Worm (Caenorhabditis elegans): ENCODE measurements around the gene npr-41.
A peak's percentile ranks its signal among the peaks of the same experiment; 100 is the strongest.

The npr-41 gene

ce11 chrII:11485200-11485599 is 25.3 kb upstream of the npr-41 start, which contains the start of gene twk-5:
twk-5 (minus strand) TSS chrII:11485300.
- TF ChIP-seq Y22D7AL.16 (tag; optimal IDR thresholded peaks at IDR 0.05) (no peak), nhr-232 (tag; optimal IDR thresholded peaks at IDR 0.05) (no peak), rnt-1 (tag; optimal IDR thresholded peaks at IDR 0.05) (no peak), npax-4 (tag; optimal IDR thresholded peaks at IDR 0.05) (no peak), ama-1 (optimal IDR thresholded peaks at IDR 0.05) (no peak), ceh-18 (tag; optimal IDR thresholded peaks at IDR 0.05) (no peak), elt-4 (tag; optimal IDR thresholded peaks at IDR 0.05) (no peak)

ce11 chrII:11486698-11487234 is 23.7 kb upstream of the npr-41 start, which contains the start of gene ttr-18:
ttr-18 (minus strand) TSS chrII:11486748.
- TF ChIP-seq che-1 (tag; optimal IDR thresholded peaks at IDR 0.05) (no peak), unc-3 (GFP tag; conservative IDR thresholded peaks at IDR 0.05) (no peak), unc-3 (tag; optimal IDR thresholded peaks at IDR 0.05) (no peak), odd-2 (tag; optimal IDR thresholded peaks at IDR 0.05) (no peak), pha-2 (tag; optimal IDR thresholded peaks at IDR 0.05) (no peak), nhr-232 (tag; optimal IDR thresholded peaks at IDR 0.05) (no peak), ceh-19 (GFP tag; optimal IDR thresholded peaks at IDR 0.05) (no peak), ceh-48 (tag; optimal IDR thresholded peaks at IDR 0.05) (no peak), ceh-22 (tag; optimal IDR thresholded peaks at IDR 0.05) (no peak), elt-4 (tag; optimal IDR thresholded peaks at IDR 0.05) (no peak), dmd-4 (tag; optimal IDR thresholded peaks at IDR 0.05; ENCODE audit: borderline replicate concordance) (no peak), ceh-9 (tag; optimal IDR thresholded peaks at IDR 0.05) (no peak)

ce11 chrII:11487999-11488398 is 22.5 kb upstream of the npr-41 start, which contains the start of gene B0334.13:
B0334.13 (plus strand) TSS chrII:11488299.
- TF ChIP-seq zip-5 (tag; optimal IDR thresholded peaks at IDR 0.05) (no peak), hlh-30 (tag; optimal IDR thresholded peaks at IDR 0.05; ENCODE audit: insufficient read depth) (no peak), ceh-2 (tag; optimal IDR thresholded peaks at IDR 0.05) (no peak), ceh-31 (tag; optimal IDR thresholded peaks at IDR 0.05) (no peak), ttx-3 (tag; optimal IDR thresholded peaks at IDR 0.05) (no peak), tbx-7 (tag; optimal IDR thresholded peaks at IDR 0.05) (no peak), pat-9 (tag; optimal IDR thresholded peaks at IDR 0.05) (no peak), ceh-22 (tag; optimal IDR thresholded peaks at IDR 0.05) (no peak), sox-2 (GFP tag; IDR thresholded peaks at IDR 0.05) (no peak), ceh-6 (GFP tag; optimal IDR thresholded peaks at IDR 0.05) (no peak), sdc-2 (tag; optimal IDR thresholded peaks at IDR 0.05) (no peak), ztf-16 (tag; optimal IDR thresholded peaks at IDR 0.05) (no peak), nfya-1 (tag; optimal IDR thresholded peaks at IDR 0.05) (no peak)

- TF ChIP-seq elt-2 (tag; optimal IDR thresholded peaks at IDR 0.05) (peak; percentile 27), pag-3 (tag; optimal IDR thresholded peaks at IDR 0.05; ENCODE audit: borderline replicate concordance) (no peak)
These were observed 17.6 kb upstream of the npr-41 start, which contains the start of gene hacl-1 for ce11 chrII:11492843-11493242. hacl-1 (minus strand) TSS chrII:11492963.

ce11 chrII:11495307-11495706 is 15.2 kb upstream of the npr-41 start, which contains the start of the genes ooc-3 and B0334.4:
ooc-3 (minus strand) TSS chrII:11495321.
B0334.4 (plus strand) TSS chrII:11495692.
- TF ChIP-seq hlh-13 (GFP tag; optimal IDR thresholded peaks at IDR 0.05) = no peak
- TF ChIP-seq unc-42 (tag; optimal IDR thresholded peaks at IDR 0.05) = peak; percentile 70

ce11 chrII:11495806-11496205 is 14.7 kb upstream of the npr-41 start:
- no peak for TF ChIP-seq dve-1 (tag; optimal IDR thresholded peaks at IDR 0.05)
- no peak for TF ChIP-seq ceh-9 (tag; optimal IDR thresholded peaks at IDR 0.05)
- no peak for TF ChIP-seq hlh-8 (tag; optimal IDR thresholded peaks at IDR 0.05)
- no peak for TF ChIP-seq ceh-6 (GFP tag; optimal IDR thresholded peaks at IDR 0.05)
- TF ChIP-seq unc-3 (GFP tag; conservative IDR thresholded peaks at IDR 0.05) = no peak
- no peak for TF ChIP-seq unc-3 (tag; optimal IDR thresholded peaks at IDR 0.05)
- TF ChIP-seq pros-1 (tag; optimal IDR thresholded peaks at IDR 0.05) = no peak
- no peak for TF ChIP-seq pqm-1 (tag; optimal IDR thresholded peaks at IDR 0.05)
- no peak for TF ChIP-seq nhr-11 (tag; optimal IDR thresholded peaks at IDR 0.05)
- TF ChIP-seq ceh-31 (tag; optimal IDR thresholded peaks at IDR 0.05) = no peak
- TF ChIP-seq madf-2 (tag; optimal IDR thresholded peaks at IDR 0.05) = no peak
- no peak for TF ChIP-seq dmd-4 (tag; optimal IDR thresholded peaks at IDR 0.05; ENCODE audit: borderline replicate concordance)
- TF ChIP-seq ceh-34 (tag; optimal IDR thresholded peaks at IDR 0.05) = no peak
